Fruit fly (Drosophila melanogaster) whole organism, embryonic: ENCODE measurements around the gene Muc18B.

Experiments
- CG10147 ChIP-seq: fragments of 200-800 bp; sonication (Bioruptor generic); optimal IDR thresholded peaks from 2 replicates; lab custom pipeline; 2019; ENCODE audit warnings: missing biosample characterization, mild to moderate bottlenecking, missing genetic modification characterization, moderate library complexity
- CG10267 ChIP-seq: fragments of 200-800 bp; sonication (Bioruptor generic); optimal IDR thresholded peaks from 2 replicates; lab custom pipeline; 2018; ENCODE audit warnings: missing biosample characterization, mild to moderate bottlenecking, missing genetic modification characterization, moderate library complexity
- CG11093 ChIP-seq: fragments of 200-800 bp; sonication (Bioruptor generic); IDR thresholded peaks from 3 replicates; pipeline ENCODE4 v1.3.6; 2022; ENCODE audit warnings: missing biosample characterization, missing genetic modification characterization
- CG1233 ChIP-seq: fragments of 200-800 bp; sonication (Bioruptor generic); optimal IDR thresholded peaks from 4 replicates; lab custom pipeline; 2018; ENCODE audit warnings: missing biosample characterization, mild to moderate bottlenecking, missing genetic modification characterization
- CG12659 ChIP-seq: fragments of 200-800 bp; sonication (Bioruptor generic); optimal IDR thresholded peaks from 3 replicates; lab custom pipeline; 2017; ENCODE audit warnings: mild to moderate bottlenecking, missing biosample characterization, missing genetic modification reagents, missing genetic modification characterization
- CG13287 ChIP-seq: fragments of 200-800 bp; sonication (Bioruptor generic); IDR thresholded peaks from 2 replicates; pipeline ENCODE4 v1.3.6; 2022; ENCODE audit warnings: missing biosample characterization, missing genetic modification characterization; ENCODE audit not compliant: partially characterized antibody
- CG14860 ChIP-seq: fragments of 200-800 bp; sonication (Bioruptor generic); IDR thresholded peaks from 3 replicates; pipeline ENCODE4 v1.3.6; 2022; ENCODE audit warnings: missing biosample characterization, missing genetic modification characterization; ENCODE audit not compliant: partially characterized antibody
- CG15011 ChIP-seq: fragments of 200-800 bp; sonication (Bioruptor generic); optimal IDR thresholded peaks from 3 replicates; lab custom pipeline; 2018; ENCODE audit warnings: missing biosample characterization, mild to moderate bottlenecking, missing genetic modification characterization
- CG15514 ChIP-seq: fragments of 200-800 bp; sonication (Bioruptor generic); optimal IDR thresholded peaks from 3 replicates; lab custom pipeline; 2017; ENCODE audit warnings: missing biosample characterization, missing genetic modification characterization, mild to moderate bottlenecking, moderate library complexity, missing genetic modification reagents
- CG16813 ChIP-seq: fragments of 200-800 bp; sonication (Bioruptor generic); IDR thresholded peaks from 3 replicates; pipeline ENCODE4 v1.3.6; 2022; ENCODE audit warnings: missing biosample characterization, missing genetic modification characterization; ENCODE audit not compliant: partially characterized antibody
- CG17802 ChIP-seq: fragments of 200-800 bp; sonication (Bioruptor generic); optimal IDR thresholded peaks from 2 replicates; lab custom pipeline; 2018; ENCODE audit warnings: missing biosample characterization, mild to moderate bottlenecking, missing genetic modification characterization, moderate library complexity
- CG18764 ChIP-seq: fragments of 200-800 bp; sonication (Bioruptor generic); optimal IDR thresholded peaks from 3 replicates; lab custom pipeline; 2016; ENCODE audit warnings: missing biosample characterization, missing genetic modification characterization
- CG2116 ChIP-seq: fragments of 200-800 bp; sonication (Bioruptor generic); optimal IDR thresholded peaks from 3 replicates; lab custom pipeline; 2018; ENCODE audit warnings: missing biosample characterization, mild to moderate bottlenecking, missing genetic modification characterization
- CG31224 ChIP-seq: fragments of 200-800 bp; sonication (Bioruptor generic); IDR thresholded peaks from 2 replicates; pipeline ENCODE4 v1.3.6; 2022; ENCODE audit warnings: missing biosample characterization, missing genetic modification characterization
- CG32772 ChIP-seq: fragments of 200-800 bp; sonication (Bioruptor generic); IDR thresholded peaks from 2 replicates; pipeline ENCODE4 v1.3.6; 2022; ENCODE audit warnings: missing biosample characterization, missing genetic modification characterization
- CG4617 ChIP-seq: fragments of 200-800 bp; sonication (Bioruptor generic); optimal IDR thresholded peaks from 3 replicates; lab custom pipeline; 2016; ENCODE audit warnings: missing biosample characterization, missing genetic modification characterization, borderline replicate concordance
- CG6791 ChIP-seq: fragments of 200-800 bp; sonication (Bioruptor generic); IDR thresholded peaks from 3 replicates; pipeline ENCODE4 v1.3.6; 2022; ENCODE audit warnings: missing biosample characterization, missing genetic modification characterization; ENCODE audit not compliant: partially characterized antibody
- CG6854 ChIP-seq: fragments of 200-800 bp; sonication (Bioruptor generic); optimal IDR thresholded peaks from 3 replicates; lab custom pipeline; 2017; ENCODE audit warnings: missing biosample characterization, mild to moderate bottlenecking, missing genetic modification characterization
- D19A ChIP-seq: fragments of 200-800 bp; optimal IDR thresholded peaks from 3 replicates; lab custom pipeline; 2019; ENCODE audit warnings: missing biosample characterization, mild to moderate bottlenecking, missing genetic modification characterization, moderate library complexity
- Dll ChIP-seq: fragments of 200-800 bp; sonication (Bioruptor generic); IDR thresholded peaks from 4 replicates; pipeline ENCODE4 v1.3.6; 2022; ENCODE audit warnings: missing biosample characterization, missing genetic modification characterization; ENCODE audit not compliant: partially characterized antibody
- Dp ChIP-seq: fragments of 200-800 bp; sonication (Bioruptor generic); optimal IDR thresholded peaks from 2 replicates; lab custom pipeline; 2018; ENCODE audit warnings: missing biosample characterization, mild to moderate bottlenecking, missing genetic modification characterization, moderate library complexity
- E2f1 ChIP-seq: fragments of 200-800 bp; sonication (Bioruptor generic); IDR thresholded peaks from 2 replicates; pipeline ENCODE4 v1.3.6; 2022; ENCODE audit warnings: missing biosample characterization, missing genetic modification characterization
- Elba2 ChIP-seq: fragments of 200-800 bp; sonication (Bioruptor generic); optimal IDR thresholded peaks from 3 replicates; lab custom pipeline; 2016; ENCODE audit warnings: missing biosample characterization, missing genetic modification characterization
- HLH4C ChIP-seq: fragments of 200-800 bp; sonication (Bioruptor generic); IDR thresholded peaks from 3 replicates; pipeline ENCODE4 v1.3.6; 2022; ENCODE audit warnings: missing biosample characterization, missing genetic modification characterization; ENCODE audit not compliant: partially characterized antibody
- HmgD ChIP-seq: fragments of 200-800 bp; sonication (Bioruptor generic); optimal IDR thresholded peaks from 3 replicates; lab custom pipeline; 2016; ENCODE audit warnings: missing biosample characterization, missing genetic modification characterization
- Med ChIP-seq: fragments of 200-800 bp; sonication (Bioruptor generic); peaks from one replicate; lab custom pipeline; 2016; ENCODE audit warnings: missing biosample characterization, missing genetic modification characterization, mild to moderate bottlenecking, inconsistent platforms, moderate library complexity
- Mrtf ChIP-seq: fragments of 200-800 bp; sonication (Bioruptor generic); IDR thresholded peaks from 3 replicates; pipeline ENCODE4 v1.3.6; 2022; ENCODE audit warnings: missing biosample characterization, missing genetic modification characterization
- NfI ChIP-seq: fragments of 200-800 bp; sonication (Bioruptor generic); optimal IDR thresholded peaks from 3 replicates; lab custom pipeline; 2018; ENCODE audit warnings: missing biosample characterization, mild to moderate bottlenecking, missing genetic modification characterization, moderate library complexity
- Sin3A ChIP-seq: fragments of >200 bp; optimal IDR thresholded peaks from 2 replicates; lab custom pipeline; 2018
- Tbp ChIP-seq: fragments of >200 bp; optimal IDR thresholded peaks from 2 replicates; lab custom pipeline; 2018; ENCODE audit warnings: missing biosample characterization, missing genetic modification characterization
- ato ChIP-seq: fragments of 200-800 bp; sonication (Bioruptor generic); IDR thresholded peaks from 2 replicates; pipeline ENCODE4 v1.3.6; 2022; ENCODE audit warnings: missing biosample characterization, missing genetic modification characterization; ENCODE audit not compliant: partially characterized antibody
- crp ChIP-seq, 2 experiments: fragments of 200-800 bp; sonication (Bioruptor generic); optimal IDR thresholded peaks; 2 replicates in 1 of 2; 3 replicates in 1 of 2; lab custom pipeline; 2017; ENCODE audit warnings: missing biosample characterization in 2 of 2, missing genetic modification characterization in 2 of 2, mild to moderate bottlenecking in 1 of 2, moderate library complexity in 1 of 2
- dysf ChIP-seq: fragments of 200-800 bp; sonication (Bioruptor generic); IDR thresholded peaks from 3 replicates; pipeline ENCODE4 v1.3.6; 2022; ENCODE audit warnings: missing biosample characterization, missing genetic modification characterization
- eve ChIP-seq, 2 experiments: fragments of >200 bp; optimal IDR thresholded peaks; 2 replicates each; lab custom pipeline; 2017; ENCODE audit warnings: missing biosample characterization in 2 of 2, missing genetic modification characterization in 2 of 2
- grn ChIP-seq: fragments of 200-800 bp; sonication (Bioruptor generic); optimal IDR thresholded peaks from 3 replicates; lab custom pipeline; 2017; ENCODE audit warnings: missing biosample characterization, missing genetic modification characterization
- insv ChIP-seq, 2 experiments: fragments of 200-800 bp; sonication (Bioruptor generic); optimal IDR thresholded peaks; 3 replicates each; lab custom pipeline; 2016 to 2018; ENCODE audit warnings: missing biosample characterization in 2 of 2, missing genetic modification characterization in 2 of 2
- knrl ChIP-seq: fragments of 200-800 bp; sonication (Bioruptor generic); IDR thresholded peaks from 3 replicates; pipeline ENCODE4 v1.3.6; 2022; ENCODE audit warnings: missing biosample characterization, missing genetic modification characterization; ENCODE audit not compliant: partially characterized antibody
- nerfin-2 ChIP-seq: fragments of 200-800 bp; sonication (Bioruptor generic); IDR thresholded peaks from 2 replicates; pipeline ENCODE4 v1.3.6; 2022; ENCODE audit warnings: missing biosample characterization, missing genetic modification characterization; ENCODE audit not compliant: partially characterized antibody
- nom ChIP-seq: fragments of 200-800 bp; sonication (Bioruptor generic); optimal IDR thresholded peaks from 2 replicates; lab custom pipeline; 2017; ENCODE audit warnings: missing biosample characterization, missing genetic modification characterization, mild to moderate bottlenecking, moderate library complexity, missing genetic modification reagents
- sens ChIP-seq: fragments of 200-800 bp; sonication (Bioruptor generic); peaks from one replicate; lab custom pipeline; 2016; ENCODE audit warnings: missing biosample characterization, missing genetic modification characterization
- sisA ChIP-seq: fragments of 200-800 bp; sonication (Bioruptor generic); IDR thresholded peaks from 2 replicates; pipeline ENCODE4 v1.3.6; 2022; ENCODE audit warnings: missing biosample characterization, missing genetic modification characterization
- sna ChIP-seq: fragments of 200-800 bp; sonication (Bioruptor generic); IDR thresholded peaks from 2 replicates; pipeline ENCODE4 v1.3.6; 2022; ENCODE audit warnings: missing biosample characterization, missing genetic modification characterization; ENCODE audit not compliant: partially characterized antibody
- sug ChIP-seq: fragments of 200-800 bp; optimal IDR thresholded peaks from 2 replicates; lab custom pipeline; 2019; ENCODE audit warnings: missing biosample characterization, mild to moderate bottlenecking, missing genetic modification characterization, moderate library complexity
- vnd ChIP-seq: fragments of 200-800 bp; sonication (Bioruptor generic); IDR thresholded peaks from 3 replicates; pipeline ENCODE4 v1.3.6; 2022; ENCODE audit warnings: missing biosample characterization, missing genetic modification characterization; ENCODE audit not compliant: partially characterized antibody

Gene Muc18B

DNA sequence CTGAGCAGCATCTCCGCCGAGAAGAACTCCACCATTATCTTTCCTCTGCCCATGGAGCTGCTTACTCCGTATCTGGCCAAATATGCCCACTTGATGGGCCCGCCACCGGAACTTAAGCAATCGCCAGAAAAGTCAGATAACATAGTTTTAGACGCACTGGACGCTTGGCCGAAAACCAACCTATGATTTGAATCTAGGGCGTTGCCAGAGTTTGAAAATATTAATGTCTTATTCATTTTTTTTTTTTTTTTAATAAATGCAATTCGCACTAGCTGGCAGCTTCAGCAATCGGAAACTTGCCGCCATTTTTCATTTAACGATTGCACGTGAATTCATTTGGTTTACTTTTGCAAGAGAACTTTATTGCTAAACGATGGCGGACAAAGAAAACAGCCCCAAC lies 25.4 kb upstream of the Muc18B start, which contains the start of gene HP1D3csd (continued):
- TF ChIP-seq Dp (GFP tag; lab: Kevin White, UChicago) (peak; percentile 13), CG32772 (GFP tag; lab: Robert Waterston, UW) (peak; percentile 73), grn (peak; percentile 12), Med (GFP tag; lab: Kevin White, UChicago) (peak; percentile 52)

DNA sequence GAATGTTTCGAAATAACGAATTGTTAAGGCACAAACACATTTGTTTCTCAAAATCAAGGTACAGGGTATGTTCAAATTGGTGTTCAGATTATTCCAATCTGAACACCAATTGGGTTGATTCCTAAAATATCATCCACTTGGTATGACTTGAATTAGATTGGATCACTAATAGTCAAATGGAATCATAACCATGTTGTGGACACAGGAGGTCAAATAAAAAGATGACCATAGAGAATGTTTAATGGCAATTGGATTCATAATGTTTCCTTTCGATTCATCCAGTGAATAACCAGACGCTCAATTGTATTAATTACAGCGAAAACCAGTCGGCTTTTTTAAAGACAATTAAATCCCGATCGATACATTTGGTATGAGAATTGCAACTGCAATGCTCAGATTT lies 24.3 kb upstream of the Muc18B start:
- no peak for TF ChIP-seq CG31224
- peak; percentile 82 for TF ChIP-seq Elba2 (GFP tag; lab: Kevin White, UChicago)
- peak in 1 of 2 experiments; percentile 68 for TF ChIP-seq insv (GFP tag; optimal IDR thresholded peaks at IDR 0.05; lab: Kevin White, UChicago)

DNA sequence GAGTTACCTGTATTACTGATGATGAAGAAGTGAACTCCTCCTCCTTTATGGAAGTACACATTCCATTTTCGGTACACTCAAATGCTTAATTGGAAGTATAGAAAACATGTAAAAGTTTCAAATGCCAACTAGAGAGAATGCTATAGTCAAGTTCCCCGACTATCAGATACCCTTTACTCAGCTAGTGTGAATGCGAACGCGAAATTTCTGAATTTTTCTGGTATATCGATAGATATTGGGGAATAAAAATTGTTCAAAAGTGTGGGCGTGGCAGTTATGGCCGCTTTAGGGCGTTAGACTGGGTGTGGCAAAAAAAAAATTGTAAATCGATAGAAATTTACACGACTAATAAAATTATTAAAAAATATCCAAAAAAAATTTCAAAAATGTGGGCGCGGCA lies 23.7 kb upstream of the Muc18B start:
- no peak for TF ChIP-seq E2f1 (GFP tag; lab: Robert Waterston, UW)
- no peak for TF ChIP-seq CG6854
- no peak for TF ChIP-seq CG10147
- TF ChIP-seq CG13287 (GFP tag; lab: Robert Waterston, UW), result no peak
- peak; percentile 51 for TF ChIP-seq CG16813 (GFP tag; lab: Robert Waterston, UW)
- TF ChIP-seq sens (GFP tag; lab: Kevin White, UChicago), result no peak
- no peak for TF ChIP-seq CG15011 (GFP tag; lab: Kevin White, UChicago)
- TF ChIP-seq nerfin-2 (GFP tag; lab: Robert Waterston, UW), result 0 out of 2 replicates have a peak, but pooled peaks have one; percentile 32
- TF ChIP-seq CG6791, result peak; percentile 46; the same call in 1 of the 3 replicates
- 0 out of 3 replicates have a peak, but pooled peaks have one; percentile 41 for TF ChIP-seq HLH4C (GFP tag; lab: Robert Waterston, UW)
- TF ChIP-seq crp (GFP tag; optimal IDR thresholded peaks at IDR 0.05; lab: Kevin White, UChicago), result no peak
- TF ChIP-seq CG14860 (GFP tag; lab: Robert Waterston, UW), result peak; percentile 53; the same call in 1 of the 3 replicates
- TF ChIP-seq D19A (tag; lab: Kevin White, UChicago), result peak; percentile 36

DNA sequence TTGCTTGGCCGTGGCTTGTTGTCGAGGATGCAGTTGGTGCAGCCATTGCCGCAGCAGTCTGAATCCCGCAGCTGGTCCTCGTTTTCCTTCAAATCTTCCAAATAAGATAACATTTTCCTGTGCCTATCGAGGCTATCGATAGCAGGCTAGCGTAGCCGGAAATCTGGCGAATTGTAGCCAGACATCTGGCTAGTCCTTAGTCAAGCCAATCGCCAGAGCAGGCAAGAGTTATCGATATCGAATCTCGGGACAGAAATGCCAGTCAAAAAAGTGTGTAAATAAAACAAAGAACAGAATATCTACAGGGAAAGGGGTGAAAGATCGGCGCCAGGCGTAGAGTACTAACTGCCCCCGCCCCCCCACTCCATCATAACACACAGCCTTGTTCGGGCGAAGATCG lies 22.0 kb upstream of the Muc18B start, which contains the start of the genes CG7914 and CG14194:
Gene CG7914 (minus strand): TSS at position 113 of the 400 bp plus-strand sequence.
Gene CG14194 (plus strand): TSS at position 220 of the 400 bp plus-strand sequence.
- TF ChIP-seq Dll (GFP tag; lab: Robert Waterston, UW) (peak; percentile 77), CG11093 (no peak), CG15514 (GFP tag; lab: Kevin White, UChicago) (peak; percentile 58), CG17802 (tag; lab: Kevin White, UChicago) (peak; percentile 10), Tbp (GFP tag; lab: Kevin White, UChicago) (no peak), ato (GFP tag; lab: Robert Waterston, UW) (peak; percentile 89), Mrtf (GFP tag; lab: Robert Waterston, UW) (no peak), dysf (GFP tag; lab: Robert Waterston, UW) (0 out of 3 replicates have a peak, but pooled peaks have one; percentile 27), HmgD (GFP tag; lab: Kevin White, UChicago) (peak; percentile 29), CG12659 (GFP tag; lab: Kevin White, UChicago) (peak; percentile 4), crp (GFP tag; optimal IDR thresholded peaks at IDR 0.05; lab: Kevin White, UChicago) (peak in 1 of 2 experiments; percentile 51), sug (peak; percentile 7), CG4617 (GFP tag; lab: Kevin White, UChicago) (peak; percentile 63), CG1233 (GFP tag; lab: Kevin White, UChicago) (no peak), CG18764 (GFP tag; lab: Kevin White, UChicago) (no peak), knrl (GFP tag; lab: Robert Waterston, UW) (peak; percentile 61; the same call in 2 of the 3 replicates), sisA (GFP tag; lab: Robert Waterston, UW) (no peak), eve (GFP tag; optimal IDR thresholded peaks at IDR 0.05; lab: Kevin White, UChicago) (no peak), CG2116 (peak; percentile 67), nom (GFP tag; lab: Kevin White, UChicago) (peak; percentile 3), CG10267 (tag; lab: Kevin White, UChicago) (peak; percentile 3), sna (peak; percentile 74), vnd (GFP tag; lab: Robert Waterston, UW) (peak; percentile 80), NfI (GFP tag; lab: Kevin White, UChicago) (peak; percentile 12), Med (GFP tag; lab: Kevin White, UChicago) (peak; percentile 50), Sin3A (peak; percentile 1)
